Worm (Caenorhabditis elegans): ENCODE results near the gene agl-1.
A peak's percentile ranks its signal among the peaks of the same experiment; 100 is the strongest.

Gene agl-1

ce11 chrII:14351352-14351751, 6.6 kb downstream of the agl-1 start:
- TF ChIP-seq blmp-1 (tag; optimal IDR thresholded peaks at IDR 0.05; ENCODE audit: insufficient read depth) (no peak), crh-2 (tag; optimal IDR thresholded peaks at IDR 0.05) (no peak), peb-1 (tag; optimal IDR thresholded peaks at IDR 0.05) (no peak), nhr-77 (tag; optimal IDR thresholded peaks at IDR 0.05) (no peak), nhr-23 (tag; optimal IDR thresholded peaks at IDR 0.05) (no peak), C34F6.9 (tag; optimal IDR thresholded peaks at IDR 0.05) (no peak), ama-1 (optimal IDR thresholded peaks at IDR 0.05) (no peak), ztf-1 (GFP tag; conservative IDR thresholded peaks at IDR 0.05) (no peak), Y55F3AM.14 (GFP tag; optimal IDR thresholded peaks at IDR 0.05) (no peak), nhr-25 (tag; optimal IDR thresholded peaks at IDR 0.05) (no peak), alr-1 (tag; optimal IDR thresholded peaks at IDR 0.05) (no peak), ztf-4 (tag; optimal IDR thresholded peaks at IDR 0.05) (no peak), snpc-4 (tag; optimal IDR thresholded peaks at IDR 0.05) (no peak), aly-2 (tag; optimal IDR thresholded peaks at IDR 0.05) (no peak)

DNA sequence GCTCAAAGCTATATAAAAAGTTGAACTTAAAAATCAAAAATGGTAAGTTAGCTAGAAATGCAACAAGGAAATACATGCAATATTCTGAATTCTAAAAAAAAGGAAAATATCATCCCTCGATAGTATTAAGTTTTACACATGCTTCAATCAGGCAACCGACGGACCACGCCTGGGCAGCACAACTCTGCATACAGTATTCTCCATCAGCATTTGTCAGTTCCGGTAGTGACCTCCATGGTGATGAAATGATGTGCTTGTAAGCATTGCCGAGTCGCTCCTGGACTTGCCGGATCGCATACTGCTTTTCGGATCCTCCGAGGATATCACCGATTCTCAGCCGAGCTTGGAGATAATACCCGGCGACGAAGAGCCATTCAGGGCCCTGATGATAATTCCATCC, 7.1 kb downstream of the agl-1 start:
- TF ChIP-seq fos-1 (tag; optimal IDR thresholded peaks at IDR 0.05) (no peak), elt-1 (tag; optimal IDR thresholded peaks at IDR 0.05) (no peak), lin-13 (GFP tag; optimal IDR thresholded peaks at IDR 0.05) (no peak), ceh-16 (tag; optimal IDR thresholded peaks at IDR 0.05) (no peak), lsy-2 (tag; optimal IDR thresholded peaks at IDR 0.05) (peak in 1 of 2 experiments; percentile 15), nhr-23 (tag; optimal IDR thresholded peaks at IDR 0.05) (no peak), sma-9 (GFP tag; optimal IDR thresholded peaks at IDR 0.05) (no peak), sma-9 (tag; optimal IDR thresholded peaks at IDR 0.05) (no peak), aly-2 (tag; optimal IDR thresholded peaks at IDR 0.05) (no peak)

- peak; percentile 3 for TF ChIP-seq skn-1 (tag; optimal IDR thresholded peaks at IDR 0.05)
- TF ChIP-seq ztf-11 (tag; optimal IDR thresholded peaks at IDR 0.05) = no peak
- no peak for TF ChIP-seq aly-2 (tag; optimal IDR thresholded peaks at IDR 0.05)
- peak; percentile 87 for TF ChIP-seq lin-13 (GFP tag; optimal IDR thresholded peaks at IDR 0.05)
- TF ChIP-seq ztf-4 (tag; optimal IDR thresholded peaks at IDR 0.05) = peak; percentile 70
- TF ChIP-seq sem-4 (tag; optimal IDR thresholded peaks at IDR 0.05) = peak; percentile 54
- TF ChIP-seq alr-1 (tag; optimal IDR thresholded peaks at IDR 0.05) = no peak
- TF ChIP-seq snpc-4 (tag; optimal IDR thresholded peaks at IDR 0.05) = peak; percentile 86
- peak; percentile 98 for TF ChIP-seq unc-55 (GFP tag; optimal IDR thresholded peaks at IDR 0.05)
- peak in 1 of 2 experiments; percentile 30 for TF ChIP-seq mdl-1 (tag; optimal IDR thresholded peaks at IDR 0.05)
- peak; percentile 36 for TF ChIP-seq mab-5 (tag; optimal IDR thresholded peaks at IDR 0.05)
- TF ChIP-seq nhr-129 (tag; optimal IDR thresholded peaks at IDR 0.05) = peak; percentile 94
- TF ChIP-seq nhr-6 (tag; optimal IDR thresholded peaks at IDR 0.05) = peak; percentile 61
- TF ChIP-seq nhr-21 (tag; optimal IDR thresholded peaks at IDR 0.05) = peak; percentile 78
- peak; percentile 91 for TF ChIP-seq crh-2 (tag; optimal IDR thresholded peaks at IDR 0.05)
- TF ChIP-seq Y55F3AM.14 (GFP tag; optimal IDR thresholded peaks at IDR 0.05) = peak; percentile 2
- peak; percentile 76 for TF ChIP-seq fos-1 (tag; optimal IDR thresholded peaks at IDR 0.05)
- TF ChIP-seq nhr-77 (tag; optimal IDR thresholded peaks at IDR 0.05) = peak; percentile 49
- TF ChIP-seq ama-1 (optimal IDR thresholded peaks at IDR 0.05) = peak; percentile 89
- TF ChIP-seq lin-11 (tag; optimal IDR thresholded peaks at IDR 0.05) = peak; percentile 95
- TF ChIP-seq dmd-4 (tag; optimal IDR thresholded peaks at IDR 0.05) = no peak
- peak; percentile 66 for TF ChIP-seq F13H6.1 (tag; optimal IDR thresholded peaks at IDR 0.05)
- TF ChIP-seq nhr-12 (tag; optimal IDR thresholded peaks at IDR 0.05) = no peak
- TF ChIP-seq nhr-25 (tag; optimal IDR thresholded peaks at IDR 0.05) = peak; percentile 70
- no peak for TF ChIP-seq ceh-16 (tag; optimal IDR thresholded peaks at IDR 0.05)
- TF ChIP-seq mbf-1 (tag; optimal IDR thresholded peaks at IDR 0.05) = no peak
- no peak for TF ChIP-seq elt-1 (tag; optimal IDR thresholded peaks at IDR 0.05)
- TF ChIP-seq sma-9 (GFP tag; optimal IDR thresholded peaks at IDR 0.05) = peak; percentile 64
- no peak for TF ChIP-seq sma-9 (tag; optimal IDR thresholded peaks at IDR 0.05)
- peak; percentile 96 for TF ChIP-seq C34F6.9 (tag; optimal IDR thresholded peaks at IDR 0.05)
- TF ChIP-seq nhr-11 (tag; optimal IDR thresholded peaks at IDR 0.05) = no peak
- TF ChIP-seq blmp-1 (tag; optimal IDR thresholded peaks at IDR 0.05; ENCODE audit: insufficient read depth) = peak; percentile 14
- TF ChIP-seq peb-1 (tag; optimal IDR thresholded peaks at IDR 0.05) = no peak
- no peak for TF ChIP-seq ztf-1 (GFP tag; conservative IDR thresholded peaks at IDR 0.05)
- TF ChIP-seq ceh-82 (tag; optimal IDR thresholded peaks at IDR 0.05) = peak; percentile 12
- no peak for TF ChIP-seq unc-39 (tag; optimal IDR thresholded peaks at IDR 0.05)
- no peak for TF ChIP-seq elt-3 (tag; optimal IDR thresholded peaks at IDR 0.05)
- no peak for TF ChIP-seq lin-39 (tag; optimal IDR thresholded peaks at IDR 0.05)
- TF ChIP-seq nhr-23 (tag; optimal IDR thresholded peaks at IDR 0.05) = no peak
- peak; percentile 68 for TF ChIP-seq egl-27 (tag; optimal IDR thresholded peaks at IDR 0.05)
- TF ChIP-seq unc-62 (GFP tag; optimal IDR thresholded peaks at IDR 0.05) = no peak
- TF ChIP-seq lsy-2 (tag; optimal IDR thresholded peaks at IDR 0.05) = peak; percentile 99 to 100
- TF ChIP-seq nhr-10 (tag; optimal IDR thresholded peaks at IDR 0.05) = no peak
- TF ChIP-seq R02D3.7 (tag; optimal IDR thresholded peaks at IDR 0.05) = no peak
- TF ChIP-seq sma-3 (GFP tag; optimal IDR thresholded peaks at IDR 0.05) = peak; percentile 83
- no peak for TF ChIP-seq nhr-237 (tag; optimal IDR thresholded peaks at IDR 0.05)
- TF ChIP-seq gmeb-1 (tag; optimal IDR thresholded peaks at IDR 0.05) = peak; percentile 80
Observed at ce11 chrII:14349356-14349923, 8.5 kb downstream of the agl-1 start, which contains the start of the genes Y54G11A.17, lin-7 and elof-1. Gene Y54G11A.17, minus strand, starts transcription at chrII:14349406. Gene lin-7, minus strand, starts transcription at chrII:14349406. Gene elof-1, plus strand, starts transcription at chrII:14349738.
